Fruit fly (Drosophila melanogaster): ENCODE measurements around the gene PolA2.
A peak's percentile ranks its signal among the peaks of the same experiment; 100 is the strongest.

PolA2 gene

DNA sequence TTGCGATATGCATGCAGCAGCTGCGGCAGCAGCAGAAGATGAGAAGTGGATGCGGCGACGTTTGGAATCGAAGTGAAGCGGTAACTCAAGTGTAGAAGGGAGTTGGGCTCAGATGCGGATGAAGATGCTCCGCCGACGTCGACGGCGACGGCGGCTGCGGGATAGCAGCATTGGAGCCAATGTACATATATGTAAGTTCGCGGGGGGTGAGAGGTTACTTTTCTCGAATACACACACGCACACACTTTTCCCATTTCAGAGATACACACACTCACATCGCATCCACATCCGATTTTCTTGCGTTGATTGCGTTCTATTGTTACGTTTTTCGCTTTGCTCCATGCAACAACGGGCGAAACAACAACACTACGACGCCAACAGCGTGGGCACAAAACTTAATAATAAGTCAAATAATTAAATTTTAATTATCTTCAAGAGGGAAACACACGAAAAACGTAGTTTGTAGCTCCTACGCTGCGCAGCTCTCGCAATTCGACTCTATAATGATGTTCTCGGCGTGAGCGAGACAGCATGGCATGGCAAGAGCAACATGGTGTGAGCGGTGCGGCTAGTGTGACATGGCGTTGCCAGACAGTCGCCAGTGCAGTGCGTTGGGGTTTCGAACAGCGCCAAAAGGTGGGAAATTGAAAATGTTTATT lies 5.9 kb downstream of the PolA2 start, which contains the start of gene CG18766 (continued):
- TF ChIP-seq Lim3 (GFP tag; IDR thresholded peaks at IDR 0.05) (no peak), kay (GFP tag; optimal IDR thresholded peaks at IDR 0.05) (no peak), sr (GFP tag; IDR thresholded peaks at IDR 0.05) (0 out of 3 replicates have a peak, but pooled peaks have one; percentile 44), CG18011 (GFP tag; optimal IDR thresholded peaks at IDR 0.05) (peak; percentile 12), CHES-1-like (GFP tag; optimal IDR thresholded peaks at IDR 0.05) (peak; percentile 51), CG30431 (GFP tag; optimal IDR thresholded peaks at IDR 0.05) (no peak), Abd-B (GFP tag; optimal IDR thresholded peaks at IDR 0.05) (peak; percentile 24), pum (GFP tag; optimal IDR thresholded peaks at IDR 0.05) (no peak), tna (GFP tag; IDR thresholded peaks at IDR 0.05; ENCODE audit: partially characterized antibody) (no peak), CG6765 (GFP tag; optimal IDR thresholded peaks at IDR 0.05) (no peak), Hr39 (optimal IDR thresholded peaks at IDR 0.05) (no peak), fd102C (GFP tag; optimal IDR thresholded peaks at IDR 0.05) (no peak), CG2120 (GFP tag; optimal IDR thresholded peaks at IDR 0.05) (peak; percentile 37), hth (optimal IDR thresholded peaks at IDR 0.05) (no peak), CG1603 (tag; optimal IDR thresholded peaks at IDR 0.05) (peak; percentile 79), sug (tag; optimal IDR thresholded peaks at IDR 0.05) (peak; percentile 99), CG15601 (tag; optimal IDR thresholded peaks at IDR 0.05) (no peak), Asciz (GFP tag; optimal IDR thresholded peaks at IDR 0.05) (no peak), schlank (tag; optimal IDR thresholded peaks at IDR 0.05) (no peak), CG3838 (GFP tag; optimal IDR thresholded peaks at IDR 0.05) (no peak), tll (GFP tag; optimal IDR thresholded peaks at IDR 0.05) (peak in 1 of 2 experiments; percentile 47), CG7987 (GFP tag; optimal IDR thresholded peaks at IDR 0.05) (peak; percentile 6), CG16863 (GFP tag; optimal IDR thresholded peaks at IDR 0.05) (no peak), crol (GFP tag; IDR thresholded peaks at IDR 0.05) (peak; percentile 68), D (optimal IDR thresholded peaks at IDR 0.05) (peak; percentile 23), D (GFP tag; optimal IDR thresholded peaks at IDR 0.05) (no peak), CG3281 (GFP tag; optimal IDR thresholded peaks at IDR 0.05) (no peak), CG8281 (tag; optimal IDR thresholded peaks at IDR 0.05) (no peak), onecut (GFP tag; IDR thresholded peaks at IDR 0.05) (no peak), E2f2 (GFP tag; IDR thresholded peaks at IDR 0.05) (peak; percentile 92), CG8089 (GFP tag; optimal IDR thresholded peaks at IDR 0.05) (peak; percentile 7), MTF-1 (GFP tag; optimal IDR thresholded peaks at IDR 0.05; ENCODE audit: borderline replicate concordance) (no peak), Fer2 (tag; optimal IDR thresholded peaks at IDR 0.05) (no peak), kni (GFP tag; optimal IDR thresholded peaks at IDR 0.05) (no peak), sd (tag; optimal IDR thresholded peaks at IDR 0.05) (no peak), Mad (GFP tag; optimal IDR thresholded peaks at IDR 0.05) (no peak), CG8388 (GFP tag; optimal IDR thresholded peaks at IDR 0.05) (no peak), HLH54F (GFP tag; optimal IDR thresholded peaks at IDR 0.05) (no peak), CG11456 (GFP tag; IDR thresholded peaks at IDR 0.05) (0 out of 3 replicates have a peak, but pooled peaks have one; percentile 6), al (GFP tag; IDR thresholded peaks at IDR 0.05) (no peak), Dll (GFP tag; IDR thresholded peaks at IDR 0.05; ENCODE audit: partially characterized antibody) (no peak), Poxn (GFP tag; IDR thresholded peaks at IDR 0.05) (no peak), CG9932 (GFP tag; IDR thresholded peaks at IDR 0.05) (peak; percentile 54), Taf1 (GFP tag; IDR thresholded peaks at IDR 0.05) (no peak), Xbp1 (GFP tag; optimal IDR thresholded peaks at IDR 0.05) (peak; percentile 25), salm (tag; optimal IDR thresholded peaks at IDR 0.05) (no peak), YL-1 (GFP tag; optimal IDR thresholded peaks at IDR 0.05) (peak; percentile 94), Adf1 (GFP tag; IDR thresholded peaks at IDR 0.05) (peak; percentile 66), ind (GFP tag; optimal IDR thresholded peaks at IDR 0.05) (peak; percentile 26), pan (optimal IDR thresholded peaks at IDR 0.05) (no peak), pan (GFP tag; optimal IDR thresholded peaks at IDR 0.05 in 1 of 2, IDR thresholded peaks at IDR 0.05 in 1 of 2) (no peak)

Measured in whole organism, embryonic.